Worm (Caenorhabditis elegans) whole organism, L4 larva: ENCODE data around the gene nhr-95.

ENCODE experiments used
- F26F4.8 ChIP-seq: fragments of 200-800 bp; sonication (Bioruptor generic); conservative IDR thresholded peaks from 2 replicates; pipeline ENCODE4 v1.3.6; 2022; ENCODE audit warnings: missing genetic modification characterization, missing compliant biosample characterization
- F49E8.2 ChIP-seq: sonication (generic microtip); optimal IDR thresholded peaks from 2 replicates; lab custom pipeline; 2016; ENCODE audit warnings: missing compliant biosample characterization, mild to moderate bottlenecking, missing genetic modification characterization, borderline replicate concordance
- T26A8.4 ChIP-seq: fragments of 200-800 bp; sonication (Bioruptor generic); IDR thresholded peaks from 2 replicates; pipeline ENCODE4 v1.3.6; 2022; ENCODE audit warnings: missing genetic modification characterization, missing compliant biosample characterization
- ZK546.5 ChIP-seq, 2 experiments: sonication (generic microtip); optimal IDR thresholded peaks; 2 replicates each; lab custom pipeline; 2017; ENCODE audit warnings: missing biosample characterization in 2 of 2, missing genetic modification characterization in 2 of 2
- aha-1 ChIP-seq: fragments of 150-350 bp; peaks from one replicate; lab custom pipeline; 2014; ENCODE audit warnings: missing biosample characterization, missing genetic modification characterization
- aly-2 ChIP-seq: sonication (generic microtip); optimal IDR thresholded peaks from 2 replicates; lab custom pipeline; 2018; ENCODE audit warnings: missing biosample characterization, missing genetic modification characterization
- ceh-62 ChIP-seq: sonication (generic microtip); optimal IDR thresholded peaks from 2 replicates; lab custom pipeline; 2017; ENCODE audit warnings: missing biosample characterization, missing genetic modification characterization
- ctbp-1 ChIP-seq: fragments of 200-800 bp; sonication (Bioruptor generic); IDR thresholded peaks from 2 replicates; pipeline ENCODE4 v1.3.6; 2022; ENCODE audit warnings: missing genetic modification reagents, missing genetic modification characterization, missing compliant biosample characterization
- daf-16 ChIP-seq, 3 experiments: sonication (generic microtip); optimal IDR thresholded peaks; 2 replicates each; lab custom pipeline; 2016 to 2017; ENCODE audit warnings: missing genetic modification characterization in 3 of 3, missing genetic modification reagents in 3 of 3, mild to moderate bottlenecking in 2 of 3, missing compliant biosample characterization in 2 of 3, missing biosample characterization in 1 of 3, moderate library complexity in 1 of 3
- daf-19 ChIP-seq: fragments of 200-800 bp; sonication (Bioruptor generic); conservative IDR thresholded peaks from 2 replicates; pipeline ENCODE4 v1.3.6; 2022; ENCODE audit warnings: missing genetic modification characterization, missing compliant biosample characterization
- dmd-6 ChIP-seq: fragments of 200-800 bp; sonication (Bioruptor generic); IDR thresholded peaks from 2 replicates; pipeline ENCODE4 v1.3.6; 2022; ENCODE audit warnings: missing genetic modification reagents, missing genetic modification characterization, missing compliant biosample characterization
- dmd-9 ChIP-seq: fragments of 200-800 bp; sonication (Bioruptor generic); IDR thresholded peaks from 2 replicates; pipeline ENCODE4 v1.3.6; 2022; ENCODE audit warnings: missing genetic modification reagents, missing genetic modification characterization, missing compliant biosample characterization
- dpl-1 ChIP-seq: fragments of 150-350 bp; optimal IDR thresholded peaks from 2 replicates; lab custom pipeline; 2014; ENCODE audit warnings: missing biosample characterization, missing genetic modification reagents, missing genetic modification characterization
- duxl-1 ChIP-seq: sonication (generic microtip); optimal IDR thresholded peaks from 2 replicates; lab custom pipeline; 2016; ENCODE audit warnings: mild to moderate bottlenecking, missing genetic modification characterization, moderate library complexity, missing compliant biosample characterization; ENCODE audit not compliant: poor library complexity
- dve-1 ChIP-seq: sonication (generic microtip); optimal IDR thresholded peaks from 2 replicates; lab custom pipeline; 2017; ENCODE audit warnings: antibody characterized with exemption, mild to moderate bottlenecking, missing genetic modification characterization, missing compliant biosample characterization; ENCODE audit not compliant: insufficient read depth
- gei-8 ChIP-seq: fragments of 200-800 bp; sonication (Bioruptor generic); optimal IDR thresholded peaks from 2 replicates; lab custom pipeline; 2018; ENCODE audit warnings: mild to moderate bottlenecking, missing genetic modification characterization, missing compliant biosample characterization
- lin-13 ChIP-seq: fragments of 150-350 bp; optimal IDR thresholded peaks from 2 replicates; lab custom pipeline; 2014; ENCODE audit warnings: missing biosample characterization, missing genetic modification reagents, missing genetic modification characterization
- lin-29 ChIP-seq: fragments of 200-800 bp; sonication (Bioruptor generic); IDR thresholded peaks from 2 replicates; pipeline ENCODE4 v1.3.6; 2022; ENCODE audit warnings: missing genetic modification reagents, missing genetic modification characterization, missing compliant biosample characterization
- lin-39 ChIP-seq: fragments of 150-350 bp; optimal IDR thresholded peaks from 2 replicates; lab custom pipeline; 2014; ENCODE audit warnings: missing biosample characterization, missing genetic modification reagents, missing genetic modification characterization
- lsy-2 ChIP-seq, 2 experiments: fragments of 150-350 bp in 1 of 2; sonication (generic microtip) in 1 of 2; optimal IDR thresholded peaks; 2 replicates each; lab custom pipeline; 2014 to 2017; ENCODE audit warnings: missing biosample characterization in 2 of 2, missing genetic modification characterization in 2 of 2
- madf-5 ChIP-seq, 2 experiments: fragments of 200-800 bp; sonication (Bioruptor generic); IDR thresholded peaks; 2 replicates each; pipeline ENCODE4 v1.3.6; 2022; ENCODE audit warnings: missing compliant biosample characterization in 2 of 2, missing genetic modification characterization in 2 of 2
- madf-9 ChIP-seq: fragments of 200-800 bp; sonication (Bioruptor generic); conservative IDR thresholded peaks from 2 replicates; pipeline ENCODE4 v1.3.6; 2022; ENCODE audit warnings: missing genetic modification reagents, missing genetic modification characterization, missing compliant biosample characterization
- mdt-29 ChIP-seq: fragments of 200-800 bp; sonication (Bioruptor generic); IDR thresholded peaks from 2 replicates; pipeline ENCODE4 v1.3.6; 2022; ENCODE audit warnings: missing genetic modification reagents, missing genetic modification characterization, missing compliant biosample characterization
- mep-1 ChIP-seq: fragments of 150-350 bp; sonication (generic microtip); optimal IDR thresholded peaks from 3 replicates; lab custom pipeline; 2014; ENCODE audit warnings: missing biosample characterization, missing genetic modification characterization
- mes-2 ChIP-seq: sonication (generic microtip); optimal IDR thresholded peaks from 2 replicates; lab custom pipeline; 2016; ENCODE audit warnings: missing genotype, mild to moderate bottlenecking, missing genetic modification characterization, missing compliant biosample characterization; ENCODE audit not compliant: poor library complexity, severe bottlenecking
- nhr-237 ChIP-seq: sonication (generic microtip); optimal IDR thresholded peaks from 2 replicates; lab custom pipeline; 2017; ENCODE audit warnings: missing biosample characterization, missing genetic modification characterization
- nhr-41 ChIP-seq: fragments of 200-800 bp; sonication (Bioruptor generic); IDR thresholded peaks from 2 replicates; pipeline ENCODE4 v1.3.6; 2022; ENCODE audit warnings: missing genetic modification reagents, missing genetic modification characterization, missing compliant biosample characterization
- nhr-77 ChIP-seq: fragments of 150-350 bp; optimal IDR thresholded peaks from 2 replicates; lab custom pipeline; 2014; ENCODE audit warnings: missing biosample characterization, missing genetic modification characterization
- sdz-12 ChIP-seq: fragments of 200-800 bp; sonication (Bioruptor generic); optimal IDR thresholded peaks from 2 replicates; lab custom pipeline; 2018; ENCODE audit warnings: mild to moderate bottlenecking, missing genetic modification characterization, missing compliant biosample characterization
- set-16 ChIP-seq: fragments of 200-800 bp; sonication (Bioruptor generic); IDR thresholded peaks from 2 replicates; pipeline ENCODE4 v1.3.6; 2022; ENCODE audit warnings: missing genetic modification reagents, missing genetic modification characterization, missing compliant biosample characterization
- snpc-4 ChIP-seq: fragments of 150-350 bp; optimal IDR thresholded peaks from 2 replicates; lab custom pipeline; 2014; ENCODE audit warnings: missing biosample characterization, missing genetic modification characterization
- tag-97 ChIP-seq: fragments of 200-800 bp; sonication (Bioruptor generic); IDR thresholded peaks from 2 replicates; pipeline ENCODE4 v1.3.6; 2022; ENCODE audit warnings: missing genetic modification characterization, missing compliant biosample characterization
- tra-1 ChIP-seq: fragments of 200-800 bp; sonication (Bioruptor generic); IDR thresholded peaks from 2 replicates; pipeline ENCODE4 v1.3.6; 2022; ENCODE audit warnings: missing genetic modification reagents, missing genetic modification characterization, missing compliant biosample characterization
- unc-130 ChIP-seq: sonication (generic microtip); optimal IDR thresholded peaks from 2 replicates; lab custom pipeline; 2016; ENCODE audit warnings: missing genetic modification reagents, missing genetic modification characterization, missing compliant biosample characterization
- unc-62 ChIP-seq, 3 experiments: fragments of 150-350 bp in 1 of 3; sonication (generic microtip); optimal IDR thresholded peaks in 2 of 3; peaks in 1 of 3; 1 replicate in 1 of 3; 2 replicates in 2 of 3; lab custom pipeline; 2014 to 2017; ENCODE audit warnings: missing biosample characterization in 3 of 3, missing genetic modification characterization in 3 of 3, missing genetic modification reagents in 3 of 3, missing genotype in 1 of 3
- zfp-3 ChIP-seq: fragments of 200-800 bp; sonication (Bioruptor generic); conservative IDR thresholded peaks from 2 replicates; pipeline ENCODE4 v1.3.6; 2022; ENCODE audit warnings: missing genetic modification reagents, missing genetic modification characterization, missing compliant biosample characterization

The nhr-95 gene

DNA sequence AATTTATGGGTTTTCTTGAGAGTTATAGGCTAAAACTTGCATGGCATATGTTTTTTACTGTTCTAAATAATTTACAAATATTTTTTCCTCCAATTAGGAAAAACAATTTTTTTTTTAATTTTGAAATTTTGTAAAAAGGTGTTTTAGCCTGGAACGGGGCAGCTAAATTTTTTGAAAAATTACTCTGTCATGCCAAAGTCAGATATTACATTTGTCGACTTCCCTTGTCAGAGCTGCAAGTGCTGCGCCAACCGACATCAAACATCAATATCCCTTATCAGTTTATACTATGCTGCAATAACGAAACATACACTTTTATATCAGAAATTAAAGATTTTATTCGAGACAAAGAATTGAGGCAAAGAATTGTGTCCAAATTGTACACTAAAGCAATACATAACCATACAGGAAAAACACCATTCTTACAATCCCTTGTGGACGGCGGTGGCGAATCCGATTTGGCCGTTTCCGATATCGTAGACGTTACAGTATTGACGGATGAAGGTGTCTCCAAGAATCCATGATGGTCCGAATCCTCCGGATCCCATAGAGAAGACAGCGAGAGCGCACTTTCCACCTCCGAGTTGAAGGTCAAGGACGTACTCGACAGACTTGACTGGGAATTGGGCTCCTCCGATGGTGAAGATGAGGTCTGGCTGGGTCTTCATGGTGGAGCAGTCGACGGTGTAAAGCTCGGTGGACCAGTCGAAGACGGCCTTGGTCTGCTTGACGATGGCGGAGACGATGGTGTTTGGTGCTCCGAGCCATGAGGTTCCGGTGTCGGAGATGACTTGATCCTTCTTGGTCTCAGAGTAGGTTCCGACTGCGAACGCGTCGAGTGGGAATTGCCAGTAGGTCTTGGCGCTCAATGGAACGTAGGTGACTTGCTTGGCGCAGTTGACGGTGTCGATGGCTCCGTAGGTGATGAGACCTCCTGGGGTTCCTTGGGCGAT, 33.0 kb downstream of the nhr-95 start (continued):
- TF ChIP-seq dpl-1 (GFP tag; lab: Kevin White, UChicago) (no peak), tag-97 (GFP tag; lab: Robert Waterston, UW) (no peak), mep-1 (tag; lab: Kevin White, UChicago) (peak; percentile 11), nhr-77 (tag; lab: Kevin White, UChicago) (peak; percentile 29), gei-8 (no peak), aly-2 (tag; lab: Kevin White, UChicago) (peak; percentile 96), set-16 (GFP tag; lab: Robert Waterston, UW) (peak; percentile 80), sdz-12 (GFP tag; lab: Kevin White, UChicago) (no peak), mes-2 (tag; lab: Kevin White, UChicago) (peak; percentile 61), aha-1 (tag; lab: Kevin White, UChicago) (peak; percentile 91), lin-29 (GFP tag; lab: Robert Waterston, UW) (no peak), ZK546.5 (tag; optimal IDR thresholded peaks at IDR 0.05; lab: Kevin White, UChicago) (no peak), zfp-3 (peak; percentile 83; the same call in 1 of the 2 replicates), tra-1 (GFP tag; lab: Robert Waterston, UW) (no peak), dmd-9 (GFP tag; lab: Robert Waterston, UW) (no peak), ceh-62 (tag; lab: Kevin White, UChicago) (no peak), T26A8.4 (peak; percentile 34; the same call in 1 of the 2 replicates), nhr-41 (no peak), lin-39 (no peak), mdt-29 (GFP tag; lab: Robert Waterston, UW) (no peak), unc-130 (GFP tag; lab: Kevin White, UChicago) (no peak), unc-62 (GFP tag; optimal IDR thresholded peaks at IDR 0.05 in 1 of 2; lab: Kevin White, UChicago) (peak in 1 of 2 experiments; percentile 59), unc-62 (tag; optimal IDR thresholded peaks at IDR 0.05; lab: Kevin White, UChicago) (no peak), F26F4.8 (GFP tag; lab: Robert Waterston, UW) (no peak), daf-16 (GFP tag; optimal IDR thresholded peaks at IDR 0.05; lab: Kevin White, UChicago) (no peak), daf-16 (tag; optimal IDR thresholded peaks at IDR 0.05; lab: Kevin White, UChicago) (peak; percentile 84), dmd-6 (peak; percentile 29; the same call in 1 of the 2 replicates), dve-1 (tag; lab: Kevin White, UChicago) (peak; percentile 80), daf-19 (GFP tag; lab: Robert Waterston, UW) (no peak), ctbp-1 (GFP tag; lab: Robert Waterston, UW) (no peak), lin-13 (no peak), lsy-2 (tag; optimal IDR thresholded peaks at IDR 0.05; lab: Kevin White, UChicago) (no peak)

DNA sequence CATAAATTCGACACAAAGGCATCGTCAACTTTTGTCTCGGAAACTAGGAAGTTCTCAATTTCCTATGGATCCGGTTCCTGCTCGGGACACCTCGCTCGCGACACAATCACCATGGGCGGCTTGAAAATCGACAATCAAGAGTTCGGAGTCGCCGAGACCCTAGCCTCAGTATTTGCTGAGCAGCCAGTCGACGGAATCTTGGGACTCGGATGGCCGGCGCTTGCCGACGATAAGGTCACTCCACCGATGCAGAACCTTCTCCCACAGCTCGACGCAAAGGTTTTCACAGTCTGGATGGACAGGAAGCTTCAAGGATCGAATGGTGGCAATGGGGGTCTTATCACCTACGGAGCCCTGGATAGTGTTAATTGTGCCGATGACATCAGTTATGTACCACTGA, 35.0 kb downstream of the nhr-95 start:
- TF ChIP-seq madf-9, result 0 out of 2 replicates have a peak, but pooled peaks have one; percentile 13
- peak; percentile 70; the same call in 1 of the 2 replicates for TF ChIP-seq set-16 (GFP tag; lab: Robert Waterston, UW)
- TF ChIP-seq dpl-1 (GFP tag; lab: Kevin White, UChicago), result no peak

DNA sequence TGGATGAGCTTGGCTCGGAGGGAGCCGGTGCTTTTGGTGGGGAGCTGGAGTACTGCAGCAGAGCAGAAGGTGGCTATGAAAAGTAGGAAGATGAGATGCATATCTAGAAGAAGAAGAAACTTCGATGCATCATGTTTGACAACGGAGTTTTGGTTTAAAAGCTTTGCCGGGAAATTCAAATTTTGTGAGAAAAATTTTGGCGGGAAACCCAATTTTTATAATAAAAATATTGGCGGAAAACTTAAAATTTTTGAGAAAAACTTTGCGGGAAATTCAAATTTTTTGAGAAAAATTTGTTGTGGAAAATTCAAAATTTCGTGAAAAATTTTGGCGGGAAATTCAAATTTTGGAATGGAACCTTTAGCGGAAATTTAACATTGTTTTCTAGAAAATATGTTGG, 37.7 kb downstream of the nhr-95 start, which contains the start of gene asp-15:
TSS of gene asp-15 (minus strand) at position 101 of the 400 bp plus-strand sequence.
- no peak for TF ChIP-seq snpc-4 (tag; lab: Kevin White, UChicago)
- no peak for TF ChIP-seq madf-5 (GFP tag; IDR thresholded peaks at IDR 0.05; lab: Robert Waterston, UW)
- TF ChIP-seq duxl-1 (tag; lab: Kevin White, UChicago), result no peak
- TF ChIP-seq F49E8.2 (tag; lab: Kevin White, UChicago), result no peak
- TF ChIP-seq mep-1 (tag; lab: Kevin White, UChicago), result no peak
- no peak for TF ChIP-seq nhr-237 (tag; lab: Kevin White, UChicago)
